Worm (Caenorhabditis elegans) whole organism, L1 larva: ENCODE results near the gene srh-187.

ENCODE experiments used
- lin-39 ChIP-seq: fragments of 150-350 bp; optimal IDR thresholded peaks from 2 replicates; lab custom pipeline; 2014; ENCODE audit warnings: missing biosample characterization, missing genetic modification reagents, missing genetic modification characterization
- zip-4 ChIP-seq: fragments of 200-800 bp; sonication (Bioruptor generic); optimal IDR thresholded peaks from 2 replicates; lab custom pipeline; 2018; ENCODE audit warnings: mild to moderate bottlenecking, missing genetic modification characterization, moderate library complexity, missing compliant biosample characterization

- TF ChIP-seq zip-4 (GFP tag; lab: Kevin White, UChicago): no peak
- TF ChIP-seq lin-39 (tag; lab: Kevin White, UChicago): no peak
These were observed 25.2 kb upstream of the srh-187 start, which contains the start of gene exc-13 for ce11 chrV:7364951-7365350.
